Worm (Caenorhabditis elegans): ENCODE data around the gene T06C12.12.

The T06C12.12 gene

DNA sequence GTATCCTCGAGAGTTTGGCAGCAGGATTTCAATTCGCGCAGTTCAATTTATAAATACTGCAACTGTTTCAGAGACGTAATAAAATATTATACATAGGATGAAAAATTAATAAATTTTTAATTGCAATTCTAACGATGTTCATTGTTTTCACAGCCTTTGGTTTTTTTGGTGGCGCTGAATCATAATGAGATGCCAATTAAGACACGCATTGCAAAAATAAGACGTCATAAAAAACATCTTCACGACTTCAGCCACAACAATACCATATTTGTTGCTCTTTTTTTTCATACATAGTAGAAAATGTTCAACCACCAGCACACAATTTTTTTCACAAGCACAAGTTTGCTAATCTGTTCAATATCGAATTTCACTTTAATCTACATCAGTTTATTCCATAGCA is 19.6 kb upstream of the T06C12.12 start, which contains the start of gene str-56:
Gene str-56, plus strand, starts transcription at position 301 of the 400 bp plus-strand sequence.
- no peak for TF ChIP-seq C34B4.2 (tag; optimal IDR thresholded peaks at IDR 0.05)
- no peak for TF ChIP-seq lin-14 (GFP tag; optimal IDR thresholded peaks at IDR 0.05)
- no peak for TF ChIP-seq ceh-88 (GFP tag; IDR thresholded peaks at IDR 0.05)
- no peak for TF ChIP-seq mab-9 (GFP tag; IDR thresholded peaks at IDR 0.05)
- TF ChIP-seq nhr-11 (tag; optimal IDR thresholded peaks at IDR 0.05): no peak
- TF ChIP-seq hlh-17 (GFP tag; optimal IDR thresholded peaks at IDR 0.05; ENCODE audit: borderline replicate concordance): no peak
- TF ChIP-seq unc-30 (tag; optimal IDR thresholded peaks at IDR 0.05): no peak
- no peak for TF ChIP-seq Y116A8C.19 (tag; optimal IDR thresholded peaks at IDR 0.05; ENCODE audit: borderline replicate concordance)
- no peak for TF ChIP-seq hpl-2 (GFP tag; optimal IDR thresholded peaks at IDR 0.05)
- TF ChIP-seq lin-39 (tag; optimal IDR thresholded peaks at IDR 0.05): no peak
- TF ChIP-seq fkh-8 (tag; optimal IDR thresholded peaks at IDR 0.05): no peak
- no peak for TF ChIP-seq lsy-2 (tag; optimal IDR thresholded peaks at IDR 0.05)
- TF ChIP-seq tbx-2 (tag; optimal IDR thresholded peaks at IDR 0.05): no peak
- TF ChIP-seq ceh-90 (tag; optimal IDR thresholded peaks at IDR 0.05): no peak
- no peak for TF ChIP-seq C16A3.4 (tag; optimal IDR thresholded peaks at IDR 0.05)
- TF ChIP-seq sup-37 (GFP tag; optimal IDR thresholded peaks at IDR 0.05): no peak
- no peak for TF ChIP-seq unc-130 (tag; optimal IDR thresholded peaks at IDR 0.05)

DNA sequence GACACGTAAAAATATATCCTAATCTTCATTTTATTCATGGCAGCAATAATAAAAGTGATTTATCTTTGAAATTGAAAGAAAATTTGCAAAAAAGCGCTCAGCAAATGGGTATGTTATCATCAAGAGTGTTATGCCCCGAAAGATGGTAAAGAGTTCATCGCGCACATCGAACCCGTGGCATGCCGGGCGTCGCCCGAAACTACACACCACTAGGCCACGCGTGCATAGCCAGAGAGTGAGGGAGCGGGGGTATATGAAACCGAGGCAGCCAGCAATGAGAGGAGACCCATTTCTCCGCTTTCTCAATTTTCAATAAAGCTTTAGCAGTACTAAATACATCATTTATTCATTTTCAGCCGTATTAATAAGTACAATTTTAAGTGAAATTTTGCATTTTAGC is 18.1 kb upstream of the T06C12.12 start:
- TF ChIP-seq lin-13 (GFP tag; optimal IDR thresholded peaks at IDR 0.05): no peak
- TF ChIP-seq F16B12.6 (tag; optimal IDR thresholded peaks at IDR 0.05): no peak
- peak; percentile 71 for TF ChIP-seq dsc-1 (tag; optimal IDR thresholded peaks at IDR 0.05)
- no peak for TF ChIP-seq jun-1 (tag; optimal IDR thresholded peaks at IDR 0.05)
- TF ChIP-seq sox-4 (tag; optimal IDR thresholded peaks at IDR 0.05): peak; percentile 24
- TF ChIP-seq ceh-82 (tag; optimal IDR thresholded peaks at IDR 0.05): peak; percentile 22 to 85 (median 71)
- peak; percentile 52 for TF ChIP-seq unc-86 (tag; optimal IDR thresholded peaks at IDR 0.05)
- no peak for TF ChIP-seq Y116A8C.19 (tag; optimal IDR thresholded peaks at IDR 0.05; ENCODE audit: borderline replicate concordance)
- peak; percentile 78 for TF ChIP-seq rnt-1 (tag; optimal IDR thresholded peaks at IDR 0.05)
- peak; percentile 7 for TF ChIP-seq ceh-63 (GFP tag; optimal IDR thresholded peaks at IDR 0.05)
- no peak for TF ChIP-seq fkh-4 (tag; optimal IDR thresholded peaks at IDR 0.05; ENCODE audit: borderline replicate concordance)
- TF ChIP-seq swsn-7 (tag; optimal IDR thresholded peaks at IDR 0.05): peak; percentile 69
- no peak for TF ChIP-seq unc-98 (GFP tag; IDR thresholded peaks at IDR 0.05)
- TF ChIP-seq ztf-11 (tag; optimal IDR thresholded peaks at IDR 0.05): peak in 1 of 2 experiments; percentile 34
- peak; percentile 84 for TF ChIP-seq skn-1 (tag; optimal IDR thresholded peaks at IDR 0.05)
- peak; percentile 25; the same call in 1 of the 2 replicates for TF ChIP-seq grh-1 (GFP tag; IDR thresholded peaks at IDR 0.05)
- no peak for TF ChIP-seq ets-5 (GFP tag; IDR thresholded peaks at IDR 0.05)
- peak; percentile 41 for TF ChIP-seq irx-1 (tag; optimal IDR thresholded peaks at IDR 0.05)
- TF ChIP-seq snpc-4 (tag; optimal IDR thresholded peaks at IDR 0.05): peak; percentile 66
- TF ChIP-seq xbp-1 (tag; optimal IDR thresholded peaks at IDR 0.05): peak; percentile 64
- TF ChIP-seq pax-3 (tag; optimal IDR thresholded peaks at IDR 0.05): peak; percentile 58
- TF ChIP-seq nhr-77 (tag; optimal IDR thresholded peaks at IDR 0.05): peak; percentile 53
- TF ChIP-seq zip-4 (GFP tag; optimal IDR thresholded peaks at IDR 0.05): peak; percentile 18
- peak in 1 of 6 experiments; percentile 29 for TF ChIP-seq elt-3 (tag; optimal IDR thresholded peaks at IDR 0.05)
- no peak for TF ChIP-seq nhr-76 (tag; optimal IDR thresholded peaks at IDR 0.05)
- peak; percentile 8 for TF ChIP-seq ztf-4 (tag; optimal IDR thresholded peaks at IDR 0.05)
- TF ChIP-seq lsy-2 (tag; optimal IDR thresholded peaks at IDR 0.05): peak; percentile 48 to 63
- TF ChIP-seq lin-14 (GFP tag; optimal IDR thresholded peaks at IDR 0.05): no peak
- peak; percentile 59 for TF ChIP-seq elt-2 (tag; optimal IDR thresholded peaks at IDR 0.05)
- TF ChIP-seq aly-2 (tag; optimal IDR thresholded peaks at IDR 0.05): peak; percentile 44
- TF ChIP-seq egl-13 (tag; optimal IDR thresholded peaks at IDR 0.05): peak; percentile 52
- TF ChIP-seq egl-27 (tag; optimal IDR thresholded peaks at IDR 0.05): no peak
- TF ChIP-seq ceh-90 (tag; optimal IDR thresholded peaks at IDR 0.05): no peak
- TF ChIP-seq ceh-8 (GFP tag; optimal IDR thresholded peaks at IDR 0.05): peak; percentile 57
- peak; percentile 52 to 82 for TF ChIP-seq lin-35 (GFP tag; optimal IDR thresholded peaks at IDR 0.05)
- TF ChIP-seq lir-3 (tag; optimal IDR thresholded peaks at IDR 0.05; ENCODE audit: poor library complexity): peak; percentile 8
- peak; percentile 22 for TF ChIP-seq sup-37 (GFP tag; optimal IDR thresholded peaks at IDR 0.05)
- peak; percentile 48 for TF ChIP-seq fos-1 (tag; optimal IDR thresholded peaks at IDR 0.05)
- no peak for TF ChIP-seq ama-1 (optimal IDR thresholded peaks at IDR 0.05)

All from whole organism, L1 larva.